Worm (Caenorhabditis elegans) whole organism, midembryonic: ENCODE results near the gene ZK488.5.

Experiments
- cog-1 ChIP-seq: sonication (generic microtip); optimal IDR thresholded peaks from 2 replicates; lab custom pipeline; 2016; ENCODE audit warnings: missing genetic modification characterization, missing compliant biosample characterization
- flt-1 ChIP-seq: fragments of 200-800 bp; sonication (Bioruptor generic); IDR thresholded peaks from 2 replicates; pipeline ENCODE4 v1.3.6; 2022; ENCODE audit warnings: missing genetic modification characterization, missing compliant biosample characterization
- klf-2 ChIP-seq: fragments of 200-800 bp; sonication (Bioruptor generic); conservative IDR thresholded peaks from 2 replicates; pipeline ENCODE4 v1.3.6; 2022; ENCODE audit warnings: missing genetic modification reagents, missing genetic modification characterization, missing compliant biosample characterization
- med-1 ChIP-seq: sonication (generic microtip); optimal IDR thresholded peaks from 2 replicates; lab custom pipeline; 2017; ENCODE audit warnings: missing genetic modification characterization, mild to moderate bottlenecking, missing compliant biosample characterization, antibody characterized with exemption, missing genetic modification reagents; ENCODE audit not compliant: insufficient read depth
- ref-1 ChIP-seq: fragments of 200-800 bp; sonication (Bioruptor generic); conservative IDR thresholded peaks from 2 replicates; pipeline ENCODE4 v1.3.6; 2022; ENCODE audit warnings: missing genetic modification reagents, missing genetic modification characterization, missing compliant biosample characterization
- tab-1 ChIP-seq: fragments of 200-800 bp; sonication (Bioruptor generic); IDR thresholded peaks from 2 replicates; pipeline ENCODE4 v1.3.6; 2022; ENCODE audit warnings: missing genetic modification characterization, missing compliant biosample characterization
- ztf-23 ChIP-seq: fragments of 200-800 bp; sonication (Bioruptor generic); IDR thresholded peaks from 2 replicates; pipeline ENCODE4 v1.3.6; 2022; ENCODE audit warnings: missing genetic modification reagents, missing genetic modification characterization, missing compliant biosample characterization
- ztf-29 ChIP-seq: fragments of 200-800 bp; sonication (Bioruptor generic); IDR thresholded peaks from 2 replicates; pipeline ENCODE4 v1.3.6; 2022; ENCODE audit warnings: missing genetic modification reagents, missing genetic modification characterization, missing compliant biosample characterization

ce11 chrV:578977-579376 is 14.1 kb upstream of the ZK488.5 start, which contains the start of gene K06H6.4:
- no peak for TF ChIP-seq tab-1 (GFP tag; lab: Robert Waterston, UW)
- TF ChIP-seq klf-2 (GFP tag; lab: Robert Waterston, UW): no peak
- TF ChIP-seq ztf-29 (GFP tag; lab: Robert Waterston, UW): no peak
- no peak for TF ChIP-seq flt-1
- no peak for TF ChIP-seq med-1 (GFP tag; lab: Kevin White, UChicago)
- TF ChIP-seq cog-1 (tag; lab: Kevin White, UChicago): no peak
- TF ChIP-seq ref-1 (GFP tag; lab: Robert Waterston, UW): no peak
- TF ChIP-seq ztf-23 (GFP tag; lab: Robert Waterston, UW): no peak
